Worm (Caenorhabditis elegans): ENCODE data around the gene enu-3.5.
A peak's percentile ranks its signal among the peaks of the same experiment; 100 is the strongest.

The enu-3.5 gene

DNA sequence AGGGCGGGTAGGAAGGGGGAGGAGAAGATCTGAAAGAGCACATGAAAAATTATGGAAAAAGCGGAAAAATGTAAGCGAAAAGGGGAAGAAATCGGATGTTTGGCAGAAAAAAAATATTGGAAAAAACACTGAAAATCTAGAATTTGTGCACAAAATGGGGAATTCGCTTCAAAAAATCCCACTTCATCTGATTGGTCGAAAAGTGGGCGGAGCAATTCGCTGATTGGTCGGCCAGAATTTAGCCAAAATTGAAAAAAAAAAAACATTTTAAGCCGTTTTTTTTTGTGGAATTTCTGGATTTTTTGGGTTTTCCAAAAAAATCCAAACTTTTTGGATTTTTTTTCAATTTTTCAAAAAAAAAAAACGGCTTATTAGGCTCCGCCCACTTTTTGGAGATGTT, 42.8 kb downstream of the enu-3.5 start:
- TF ChIP-seq lir-3 (tag; optimal IDR thresholded peaks at IDR 0.05) (no peak), Y5F2A.4 (GFP tag; optimal IDR thresholded peaks at IDR 0.05) (no peak), F49E8.2 (tag; optimal IDR thresholded peaks at IDR 0.05; ENCODE audit: borderline replicate concordance) (no peak), mxl-3 (GFP tag; optimal IDR thresholded peaks at IDR 0.05) (no peak), ceh-32 (tag; optimal IDR thresholded peaks at IDR 0.05; ENCODE audit: poor library complexity) (no peak), ztf-11 (tag; optimal IDR thresholded peaks at IDR 0.05) (no peak), dpl-1 (GFP tag; optimal IDR thresholded peaks at IDR 0.05) (no peak), dve-1 (tag; optimal IDR thresholded peaks at IDR 0.05; ENCODE audit: insufficient read depth) (no peak), ceh-62 (tag; optimal IDR thresholded peaks at IDR 0.05) (no peak), ces-1 (GFP tag; optimal IDR thresholded peaks at IDR 0.05) (no peak), snpc-4 (tag; optimal IDR thresholded peaks at IDR 0.05) (no peak), gei-8 (GFP tag; optimal IDR thresholded peaks at IDR 0.05) (no peak), nhr-77 (tag; optimal IDR thresholded peaks at IDR 0.05) (no peak)

DNA sequence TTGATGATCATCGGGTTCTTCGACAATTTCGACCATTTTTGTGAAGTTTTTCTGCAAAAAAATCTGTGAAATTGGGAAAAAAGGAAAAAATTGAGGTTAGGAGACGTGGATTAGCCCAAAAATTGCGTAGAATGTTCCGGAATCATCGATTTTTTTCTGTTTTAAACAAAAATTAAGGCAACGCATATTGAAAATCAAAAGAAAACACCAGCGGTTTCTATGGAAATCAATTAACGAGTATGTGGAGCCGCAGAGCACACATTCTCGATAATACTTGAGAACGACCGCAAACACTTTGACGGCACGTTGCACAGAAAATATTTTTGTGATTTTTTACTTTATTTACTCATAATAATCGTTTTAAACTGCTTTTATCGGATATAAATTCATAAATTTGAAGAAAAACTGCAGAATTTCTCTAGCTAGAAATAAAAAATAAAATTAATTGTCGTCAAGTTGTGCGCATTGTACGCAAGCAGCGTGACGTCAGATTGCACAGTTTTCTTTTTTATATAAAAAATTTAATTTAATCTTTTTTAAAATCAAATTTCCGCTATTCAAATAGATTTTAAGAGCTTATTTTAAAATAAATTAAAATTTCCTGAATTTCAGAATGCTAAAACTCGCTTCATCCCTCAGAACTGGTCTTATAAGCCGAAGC, 48.1 kb downstream of the enu-3.5 start, which contains the start of the genes npp-25 and mrps-10:
TSS of gene npp-25 (minus strand) at position 51 of the 661 bp plus-strand sequence.
TSS of gene mrps-10 (plus strand) at position 611 of the 661 bp plus-strand sequence.
- TF ChIP-seq hif-1 (tag; optimal IDR thresholded peaks at IDR 0.05) (peak in 1 of 2 experiments; percentile 2), lim-7 (GFP tag; IDR thresholded peaks at IDR 0.05) (no peak), lsy-2 (tag; optimal IDR thresholded peaks at IDR 0.05) (peak in 1 of 2 experiments; percentile 74), fkh-10 (GFP tag; optimal IDR thresholded peaks at IDR 0.05) (peak; percentile 51), daf-16 (GFP tag; optimal IDR thresholded peaks at IDR 0.05) (no peak), daf-16 (tag; optimal IDR thresholded peaks at IDR 0.05) (peak; percentile 16), dpl-1 (GFP tag; optimal IDR thresholded peaks at IDR 0.05) (peak; percentile 37), D1046.2 (GFP tag; IDR thresholded peaks at IDR 0.05) (no peak), lin-38 (GFP tag; IDR thresholded peaks at IDR 0.05) (peak; percentile 36), nhr-237 (tag; optimal IDR thresholded peaks at IDR 0.05) (no peak), rbr-2 (tag; optimal IDR thresholded peaks at IDR 0.05) (peak; percentile 51), dve-1 (tag; optimal IDR thresholded peaks at IDR 0.05; ENCODE audit: insufficient read depth) (peak; percentile 2), aha-1 (tag) (peak; percentile 29), mes-2 (tag; optimal IDR thresholded peaks at IDR 0.05; ENCODE audit: poor library complexity, severe bottlenecking) (peak; percentile 19), nhr-48 (tag; optimal IDR thresholded peaks at IDR 0.05) (no peak), hlh-30 (tag; optimal IDR thresholded peaks at IDR 0.05; ENCODE audit: insufficient read depth) (peak; percentile 5)

- TF ChIP-seq daf-19 (GFP tag; conservative IDR thresholded peaks at IDR 0.05) (no peak), jun-1 (tag; optimal IDR thresholded peaks at IDR 0.05) (no peak), unc-39 (tag; optimal IDR thresholded peaks at IDR 0.05) (no peak), lin-38 (GFP tag; IDR thresholded peaks at IDR 0.05) (no peak), unc-62 (GFP tag; optimal IDR thresholded peaks at IDR 0.05 in 1 of 2) (no peak), unc-62 (tag; optimal IDR thresholded peaks at IDR 0.05) (no peak), lir-3 (tag; optimal IDR thresholded peaks at IDR 0.05) (no peak)
Measured at ce11 chrIII:12929573-12929972, 51.6 kb downstream of the enu-3.5 start, which contains the start of gene Y37D8A.19. Y37D8A.19 (plus strand) TSS chrIII:12929873.

Data from whole organism, L4 larva.